Comparison of ENCODE assay signal across 1 fruit fly cellular context in the genomic region with DNA sequence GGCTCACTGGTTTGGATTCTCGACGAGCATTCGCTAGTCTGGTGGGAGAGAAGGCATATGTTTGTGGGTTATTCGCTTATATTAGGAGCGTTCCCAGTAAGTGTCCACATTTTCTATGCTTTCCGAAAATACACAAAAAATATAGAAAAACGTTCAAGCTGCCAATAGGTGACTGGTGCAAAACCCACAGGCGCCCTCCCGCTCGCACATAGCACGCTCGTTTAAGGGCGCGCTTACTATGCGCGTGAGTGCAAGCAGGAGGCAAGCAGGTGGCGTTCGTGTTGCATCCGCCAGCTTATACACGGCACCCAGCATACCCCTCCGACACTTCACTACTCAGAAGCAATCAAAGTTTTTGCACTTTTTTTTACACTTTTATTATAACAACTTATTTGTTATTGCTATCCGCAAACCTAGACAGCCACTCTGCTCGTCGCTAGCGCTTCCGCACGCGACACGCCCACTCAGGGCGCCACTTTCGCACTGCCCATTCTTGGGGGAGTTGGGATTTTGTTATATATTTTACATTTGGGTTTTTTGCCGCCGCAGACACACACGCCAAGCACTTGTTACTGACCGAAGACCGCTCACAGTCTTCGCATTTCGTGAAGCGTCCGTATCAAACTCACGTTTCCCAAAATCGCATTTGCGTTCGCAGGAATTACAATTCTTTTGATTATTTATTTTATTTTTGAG.
A peak's percentile ranks its signal among the peaks of the same experiment; 100 is the strongest.
TF ChIP-seq lines count a peak whose summit lies in the region.

No protein-coding gene starts in this region.

TF ChIP-seq in whole organism, embryonic, 481 proteins besides CTCF, POLR2A, EP300 and RAD21 (continued from another document and continues in another):
- no peak for TF ChIP-seq unc-4 (GFP tag; IDR thresholded peaks at IDR 0.05; lab: Robert Waterston, UW; ENCODE audit: partially characterized antibody)
- peak; percentile 52; the same call in 1 of the 3 replicates for TF ChIP-seq ci (GFP tag; IDR thresholded peaks at IDR 0.05; lab: Robert Waterston, UW)
- TF ChIP-seq CG8359 (GFP tag; optimal IDR thresholded peaks at IDR 0.05; lab: Kevin White, UChicago; ENCODE audit: borderline replicate concordance) = no peak
- TF ChIP-seq Dp (GFP tag; optimal IDR thresholded peaks at IDR 0.05; lab: Kevin White, UChicago) = peak; percentile 27
- no peak for TF ChIP-seq sens (GFP tag; lab: Kevin White, UChicago)
- TF ChIP-seq NfI (GFP tag; optimal IDR thresholded peaks at IDR 0.05; lab: Kevin White, UChicago) = no peak
- no peak for TF ChIP-seq CG17359 (tag; optimal IDR thresholded peaks at IDR 0.05; lab: Kevin White, UChicago)
- TF ChIP-seq tup (GFP tag; optimal IDR thresholded peaks at IDR 0.05; lab: Kevin White, UChicago) = no peak
- no peak for TF ChIP-seq gsb-n (tag; optimal IDR thresholded peaks at IDR 0.05; lab: Kevin White, UChicago)
- peak; percentile 7 for TF ChIP-seq ac (GFP tag; optimal IDR thresholded peaks at IDR 0.05; lab: Kevin White, UChicago)
- no peak for TF ChIP-seq fd3F (GFP tag; optimal IDR thresholded peaks at IDR 0.05; lab: Kevin White, UChicago)
- TF ChIP-seq Jarid2 (GFP tag; optimal IDR thresholded peaks at IDR 0.05; lab: Kevin White, UChicago) = no peak
- no peak for TF ChIP-seq CG12104 (GFP tag; optimal IDR thresholded peaks at IDR 0.05; lab: Kevin White, UChicago)
- TF ChIP-seq pho (GFP tag; optimal IDR thresholded peaks at IDR 0.05; lab: Kevin White, UChicago) = peak; percentile 2
- TF ChIP-seq CG13287 (GFP tag; IDR thresholded peaks at IDR 0.05; lab: Robert Waterston, UW; ENCODE audit: partially characterized antibody) = peak; percentile 46; the same call in 1 of the 2 replicates
- TF ChIP-seq CG1529 (GFP tag; optimal IDR thresholded peaks at IDR 0.05; lab: Kevin White, UChicago) = no peak
- 0 out of 2 replicates have a peak, but pooled peaks have one; percentile 32 for TF ChIP-seq seq (GFP tag; IDR thresholded peaks at IDR 0.05; lab: Robert Waterston, UW)
- no peak for TF ChIP-seq Hey (tag; optimal IDR thresholded peaks at IDR 0.05; lab: Kevin White, UChicago)
- TF ChIP-seq CG8765 (GFP tag; IDR thresholded peaks at IDR 0.05; lab: Robert Waterston, UW) = 0 out of 2 replicates have a peak, but pooled peaks have one; percentile 18
- peak; percentile 17; the same call in 1 of the 2 replicates for TF ChIP-seq CG4404 (GFP tag; IDR thresholded peaks at IDR 0.05; lab: Robert Waterston, UW)
- TF ChIP-seq HHEX (GFP tag; optimal IDR thresholded peaks at IDR 0.05; lab: Kevin White, UChicago) = no peak
- peak; percentile 46 for TF ChIP-seq CG3847 (GFP tag; IDR thresholded peaks at IDR 0.05; lab: Robert Waterston, UW)
- no peak for TF ChIP-seq CG14667 (GFP tag; IDR thresholded peaks at IDR 0.05; lab: Robert Waterston, UW)
- TF ChIP-seq CG10267 (tag; optimal IDR thresholded peaks at IDR 0.05; lab: Kevin White, UChicago) = no peak
- no peak for TF ChIP-seq esg (GFP tag; conservative IDR thresholded peaks at IDR 0.05; lab: Robert Waterston, UW)
- no peak for TF ChIP-seq Lim3 (GFP tag; IDR thresholded peaks at IDR 0.05; lab: Robert Waterston, UW)
- TF ChIP-seq Lhr (GFP tag; optimal IDR thresholded peaks at IDR 0.05; lab: Kevin White, UChicago) = no peak
- peak; percentile 30 for TF ChIP-seq CG9876 (GFP tag; optimal IDR thresholded peaks at IDR 0.05; lab: Kevin White, UChicago)
- 0 out of 2 replicates have a peak, but pooled peaks have one; percentile 19 for TF ChIP-seq Drgx (GFP tag; IDR thresholded peaks at IDR 0.05; lab: Robert Waterston, UW)
- no peak for TF ChIP-seq CG3407 (GFP tag; optimal IDR thresholded peaks at IDR 0.05; lab: Kevin White, UChicago)
- no peak for TF ChIP-seq pros (GFP tag; optimal IDR thresholded peaks at IDR 0.05; lab: Kevin White, UChicago)
- TF ChIP-seq CG13123 (GFP tag; optimal IDR thresholded peaks at IDR 0.05; lab: Kevin White, UChicago) = no peak
- no peak for TF ChIP-seq CG14014 (GFP tag; IDR thresholded peaks at IDR 0.05; lab: Robert Waterston, UW)
- peak; percentile 67; the same call in 2 of the 3 replicates for TF ChIP-seq ken (GFP tag; IDR thresholded peaks at IDR 0.05; lab: Robert Waterston, UW)
- TF ChIP-seq eyg (GFP tag; optimal IDR thresholded peaks at IDR 0.05; lab: Kevin White, UChicago) = no peak
- TF ChIP-seq pan (optimal IDR thresholded peaks at IDR 0.05; lab: Kevin White, UChicago) = no peak
- no peak for TF ChIP-seq pan (GFP tag; optimal IDR thresholded peaks at IDR 0.05 in 1 of 2, IDR thresholded peaks at IDR 0.05 in 1 of 2)
- TF ChIP-seq Optix (GFP tag; IDR thresholded peaks at IDR 0.05; lab: Robert Waterston, UW) = no peak
- TF ChIP-seq ham (GFP tag; IDR thresholded peaks at IDR 0.05; lab: Robert Waterston, UW) = no peak
- TF ChIP-seq CG7745 (tag; optimal IDR thresholded peaks at IDR 0.05; lab: Kevin White, UChicago) = no peak
- peak; percentile 57; the same call in 1 of the 2 replicates for TF ChIP-seq E2f1 (GFP tag; IDR thresholded peaks at IDR 0.05; lab: Robert Waterston, UW)
- TF ChIP-seq CG5245 (GFP tag; optimal IDR thresholded peaks at IDR 0.05; lab: Kevin White, UChicago) = no peak
- peak; percentile 46; the same call in 1 of the 2 replicates for TF ChIP-seq CG1024 (GFP tag; IDR thresholded peaks at IDR 0.05; lab: Robert Waterston, UW)
- TF ChIP-seq CG9727 (GFP tag; optimal IDR thresholded peaks at IDR 0.05; lab: Kevin White, UChicago) = no peak
- no peak for TF ChIP-seq H2.0 (GFP tag; IDR thresholded peaks at IDR 0.05; lab: Robert Waterston, UW)
- no peak for TF ChIP-seq CG4282 (GFP tag; optimal IDR thresholded peaks at IDR 0.05; lab: Kevin White, UChicago)
- TF ChIP-seq tgo (GFP tag; IDR thresholded peaks at IDR 0.05; lab: Robert Waterston, UW) = peak; percentile 52; the same call in 2 of the 3 replicates
- TF ChIP-seq CG1233 (GFP tag; optimal IDR thresholded peaks at IDR 0.05; lab: Kevin White, UChicago) = no peak
- peak; percentile 25 for TF ChIP-seq zfh2 (GFP tag; optimal IDR thresholded peaks at IDR 0.05; lab: Kevin White, UChicago)
- peak; percentile 24 for TF ChIP-seq ATbp (GFP tag; optimal IDR thresholded peaks at IDR 0.05; lab: Kevin White, UChicago)
- TF ChIP-seq so (GFP tag; IDR thresholded peaks at IDR 0.05; lab: Robert Waterston, UW) = no peak
- peak; percentile 83 for TF ChIP-seq HmgZ (tag; optimal IDR thresholded peaks at IDR 0.05; lab: Kevin White, UChicago)
- peak; percentile 42; the same call in 2 of the 3 replicates for TF ChIP-seq knrl (GFP tag; IDR thresholded peaks at IDR 0.05; lab: Robert Waterston, UW; ENCODE audit: partially characterized antibody)
- peak; percentile 52 for TF ChIP-seq Ets65A (GFP tag; lab: Kevin White, UChicago)
- TF ChIP-seq stc (GFP tag; IDR thresholded peaks at IDR 0.05; lab: Robert Waterston, UW) = no peak
- no peak for TF ChIP-seq Ravus (GFP tag; IDR thresholded peaks at IDR 0.05; lab: Robert Waterston, UW)
- peak; percentile 24; the same call in 2 of the 3 replicates for TF ChIP-seq row (GFP tag; IDR thresholded peaks at IDR 0.05; lab: Robert Waterston, UW)
- TF ChIP-seq Oli (tag; optimal IDR thresholded peaks at IDR 0.05; lab: Kevin White, UChicago) = no peak
- peak; percentile 32 for TF ChIP-seq fu2 (GFP tag; optimal IDR thresholded peaks at IDR 0.05; lab: Kevin White, UChicago)
- peak; percentile 93 for TF ChIP-seq Med (GFP tag; lab: Kevin White, UChicago)
- TF ChIP-seq z (GFP tag; IDR thresholded peaks at IDR 0.05; lab: Robert Waterston, UW) = peak; percentile 25; the same call in 1 of the 3 replicates
- no peak for TF ChIP-seq Usf (GFP tag; optimal IDR thresholded peaks at IDR 0.05; lab: Kevin White, UChicago)
- no peak for TF ChIP-seq al (GFP tag; IDR thresholded peaks at IDR 0.05; lab: Robert Waterston, UW)
- no peak for TF ChIP-seq Pdp1 (GFP tag; optimal IDR thresholded peaks at IDR 0.05; lab: Kevin White, UChicago)
- no peak for TF ChIP-seq dimm (GFP tag; IDR thresholded peaks at IDR 0.05; lab: Robert Waterston, UW)
- TF ChIP-seq CG31365 (tag; optimal IDR thresholded peaks at IDR 0.05; lab: Kevin White, UChicago) = peak; percentile 70
- no peak for TF ChIP-seq CG6689 (GFP tag; IDR thresholded peaks at IDR 0.05; lab: Robert Waterston, UW)
- TF ChIP-seq NFAT (GFP tag; IDR thresholded peaks at IDR 0.05; lab: Robert Waterston, UW) = peak; percentile 31; the same call in 1 of the 2 replicates
- TF ChIP-seq NC2α (GFP tag; optimal IDR thresholded peaks at IDR 0.05; lab: Kevin White, UChicago) = no peak
- TF ChIP-seq sima (GFP tag; optimal IDR thresholded peaks at IDR 0.05; lab: Kevin White, UChicago) = no peak
- no peak for TF ChIP-seq ind (GFP tag; optimal IDR thresholded peaks at IDR 0.05; lab: Kevin White, UChicago)
- TF ChIP-seq tx (GFP tag; optimal IDR thresholded peaks at IDR 0.05; lab: Kevin White, UChicago) = peak; percentile 5
- TF ChIP-seq Hsf (GFP tag; optimal IDR thresholded peaks at IDR 0.05; lab: Kevin White, UChicago) = peak; percentile 11
- TF ChIP-seq crol (GFP tag; IDR thresholded peaks at IDR 0.05; lab: Robert Waterston, UW) = peak; percentile 96
- no peak for TF ChIP-seq CG3726 (GFP tag; IDR thresholded peaks at IDR 0.05; lab: Robert Waterston, UW)
- no peak for TF ChIP-seq peb (GFP tag; IDR thresholded peaks at IDR 0.05; lab: Robert Waterston, UW)
- peak; percentile 63; the same call in 1 of the 2 replicates for TF ChIP-seq CG32772 (GFP tag; IDR thresholded peaks at IDR 0.05; lab: Robert Waterston, UW)
- TF ChIP-seq pfk (GFP tag; optimal IDR thresholded peaks at IDR 0.05; lab: Kevin White, UChicago) = no peak
- TF ChIP-seq CG11723 (GFP tag; optimal IDR thresholded peaks at IDR 0.05; lab: Kevin White, UChicago) = no peak
- no peak for TF ChIP-seq Bteb2 (GFP tag; optimal IDR thresholded peaks at IDR 0.05; lab: Kevin White, UChicago)
- TF ChIP-seq CG8290 (GFP tag; optimal IDR thresholded peaks at IDR 0.05; lab: Kevin White, UChicago) = no peak
- no peak for TF ChIP-seq CG8290 (tag; optimal IDR thresholded peaks at IDR 0.05; lab: Kevin White, UChicago)
- TF ChIP-seq CG7271 (tag; optimal IDR thresholded peaks at IDR 0.05; lab: Kevin White, UChicago) = no peak
- TF ChIP-seq gcm (GFP tag; optimal IDR thresholded peaks at IDR 0.05; lab: Kevin White, UChicago) = no peak
- TF ChIP-seq CG6813 (GFP tag; optimal IDR thresholded peaks at IDR 0.05; lab: Kevin White, UChicago) = no peak
- TF ChIP-seq CG6175 (GFP tag; IDR thresholded peaks at IDR 0.05; lab: Robert Waterston, UW) = no peak; the same call in 2 of the 3 replicates
- no peak for TF ChIP-seq CG3281 (GFP tag; optimal IDR thresholded peaks at IDR 0.05; lab: Kevin White, UChicago)
- TF ChIP-seq hbn (GFP tag; IDR thresholded peaks at IDR 0.05; lab: Robert Waterston, UW; ENCODE audit: partially characterized antibody) = no peak
- TF ChIP-seq CG32532 (GFP tag; IDR thresholded peaks at IDR 0.05; lab: Robert Waterston, UW) = peak; percentile 55; the same call in 1 of the 2 replicates
- no peak for TF ChIP-seq CG6854 (GFP tag; optimal IDR thresholded peaks at IDR 0.05; lab: Kevin White, UChicago)
- TF ChIP-seq abd-A (tag; optimal IDR thresholded peaks at IDR 0.05; lab: Kevin White, UChicago) = no peak
- peak; percentile 33; the same call in 1 of the 2 replicates for TF ChIP-seq rib (GFP tag; IDR thresholded peaks at IDR 0.05; lab: Robert Waterston, UW)
- no peak for TF ChIP-seq hkb (optimal IDR thresholded peaks at IDR 0.05; lab: Kevin White, UChicago)
- 0 out of 2 replicates have a peak, but pooled peaks have one; percentile 33 for TF ChIP-seq hkb (GFP tag; IDR thresholded peaks at IDR 0.05; lab: Robert Waterston, UW)
- no peak for TF ChIP-seq Myb (GFP tag; optimal IDR thresholded peaks at IDR 0.05; lab: Kevin White, UChicago)
- peak; percentile 61 for TF ChIP-seq nmo (GFP tag; optimal IDR thresholded peaks at IDR 0.05; lab: Kevin White, UChicago)
- TF ChIP-seq CG12236 (GFP tag; optimal IDR thresholded peaks at IDR 0.05; lab: Kevin White, UChicago) = no peak
- no peak for TF ChIP-seq CG16815 (GFP tag; optimal IDR thresholded peaks at IDR 0.05; lab: Kevin White, UChicago)
- no peak for TF ChIP-seq bigmax (GFP tag; optimal IDR thresholded peaks at IDR 0.05; lab: Kevin White, UChicago)
- no peak for TF ChIP-seq en (GFP tag; optimal IDR thresholded peaks at IDR 0.05; lab: Kevin White, UChicago)
- 0 out of 2 replicates have a peak, but pooled peaks have one; percentile 17 for TF ChIP-seq Rx (GFP tag; IDR thresholded peaks at IDR 0.05; lab: Robert Waterston, UW)
- TF ChIP-seq CG34224 (GFP tag; IDR thresholded peaks at IDR 0.05; lab: Robert Waterston, UW; ENCODE audit: partially characterized antibody) = peak; percentile 33; the same call in 2 of the 3 replicates
- TF ChIP-seq CoRest (tag; optimal IDR thresholded peaks at IDR 0.05; lab: Kevin White, UChicago) = no peak
- no peak for TF ChIP-seq CG2116 (GFP tag; optimal IDR thresholded peaks at IDR 0.05; lab: Kevin White, UChicago)
- no peak for TF ChIP-seq toy (GFP tag; IDR thresholded peaks at IDR 0.05; lab: Robert Waterston, UW)
- peak; percentile 84 for TF ChIP-seq chn (GFP tag; optimal IDR thresholded peaks at IDR 0.05; lab: Kevin White, UChicago)
- TF ChIP-seq MBD-R2 (GFP tag; IDR thresholded peaks at IDR 0.05; lab: Robert Waterston, UW) = peak; percentile 89
- peak; percentile 78 for TF ChIP-seq Opbp (GFP tag; IDR thresholded peaks at IDR 0.05; lab: Robert Waterston, UW; ENCODE audit: partially characterized antibody)
- TF ChIP-seq Antp (GFP tag; optimal IDR thresholded peaks at IDR 0.05; lab: Kevin White, UChicago) = peak; percentile 45
- TF ChIP-seq ftz-f1 (GFP tag; optimal IDR thresholded peaks at IDR 0.05; lab: Kevin White, UChicago) = no peak
- TF ChIP-seq oc (tag; optimal IDR thresholded peaks at IDR 0.05; lab: Kevin White, UChicago) = no peak
- peak; percentile 16 for TF ChIP-seq Max (GFP tag; optimal IDR thresholded peaks at IDR 0.05; lab: Kevin White, UChicago)
- peak; percentile 71 for TF ChIP-seq dm (GFP tag; optimal IDR thresholded peaks at IDR 0.05; lab: Kevin White, UChicago)
- TF ChIP-seq croc (GFP tag; conservative IDR thresholded peaks at IDR 0.05; lab: Robert Waterston, UW) = peak; percentile 20; the same call in 1 of the 3 replicates
- TF ChIP-seq phol (tag; optimal IDR thresholded peaks at IDR 0.05; lab: Kevin White, UChicago) = no peak
- TF ChIP-seq Sry-δ (GFP tag; optimal IDR thresholded peaks at IDR 0.05; lab: Kevin White, UChicago) = peak; percentile 17
- no peak for TF ChIP-seq Fer1 (GFP tag; optimal IDR thresholded peaks at IDR 0.05; lab: Kevin White, UChicago)
- no peak for TF ChIP-seq lov (optimal IDR thresholded peaks at IDR 0.05; lab: Kevin White, UChicago)
- TF ChIP-seq lov (GFP tag; IDR thresholded peaks at IDR 0.05; lab: Robert Waterston, UW) = peak; percentile 62; the same call in 2 of the 3 replicates
- TF ChIP-seq Atf3 (GFP tag; optimal IDR thresholded peaks at IDR 0.05; lab: Kevin White, UChicago) = peak; percentile 23
- peak; percentile 84; the same call in 1 of the 3 replicates for TF ChIP-seq CG2199 (GFP tag; IDR thresholded peaks at IDR 0.05; lab: Robert Waterston, UW)
- peak; percentile 45 for TF ChIP-seq Ptx1 (GFP tag; IDR thresholded peaks at IDR 0.05; lab: Robert Waterston, UW)
- peak; percentile 1 for TF ChIP-seq Atf-2 (GFP tag; optimal IDR thresholded peaks at IDR 0.05; lab: Kevin White, UChicago)
